Worm (Caenorhabditis elegans) whole organism, L4 larva: ENCODE data around the gene Y17G9B.11.
A peak's percentile ranks its signal among the peaks of the same experiment; 100 is the strongest.

ENCODE experiments used
- F10B5.3 ChIP-seq: sonication (generic microtip); optimal IDR thresholded peaks from 2 replicates; lab custom pipeline; 2016; ENCODE audit warnings: mild to moderate bottlenecking, missing genetic modification characterization, missing compliant biosample characterization
- F44E2.7 ChIP-seq: fragments of 200-800 bp; sonication (Bioruptor generic); IDR thresholded peaks from 2 replicates; pipeline ENCODE4 v2.1.2; 2022; ENCODE audit warnings: missing genetic modification characterization, missing compliant biosample characterization
- Y5F2A.4 ChIP-seq: fragments of 200-800 bp; sonication (Bioruptor generic); optimal IDR thresholded peaks from 2 replicates; lab custom pipeline; 2018; ENCODE audit warnings: mild to moderate bottlenecking, missing genetic modification characterization, missing compliant biosample characterization
- ZK546.5 ChIP-seq, 2 experiments: sonication (generic microtip); optimal IDR thresholded peaks; 2 replicates each; lab custom pipeline; 2017; ENCODE audit warnings: missing biosample characterization in 2 of 2, missing genetic modification characterization in 2 of 2
- aly-2 ChIP-seq: sonication (generic microtip); optimal IDR thresholded peaks from 2 replicates; lab custom pipeline; 2018; ENCODE audit warnings: missing biosample characterization, missing genetic modification characterization
- attf-4 ChIP-seq: sonication (generic microtip); optimal IDR thresholded peaks from 3 replicates; lab custom pipeline; 2017; ENCODE audit warnings: missing biosample characterization, missing genetic modification characterization
- ceh-20 ChIP-seq: fragments of 200-800 bp; sonication (Bioruptor generic); IDR thresholded peaks from 2 replicates; pipeline ENCODE4 v1.3.6; 2022; ENCODE audit warnings: missing genetic modification reagents, missing genetic modification characterization, missing compliant biosample characterization
- ceh-28 ChIP-seq: fragments of 150-350 bp; optimal IDR thresholded peaks from 2 replicates; lab custom pipeline; 2014; ENCODE audit warnings: missing biosample characterization, missing genetic modification reagents, missing genetic modification characterization
- ceh-44 ChIP-seq: fragments of 200-800 bp; sonication (Bioruptor generic); IDR thresholded peaks from 2 replicates; pipeline ENCODE4 v1.3.6; 2022; ENCODE audit warnings: missing genetic modification reagents, missing genetic modification characterization, missing compliant biosample characterization
- ceh-82 ChIP-seq: sonication (generic microtip); optimal IDR thresholded peaks from 2 replicates; lab custom pipeline; 2017; ENCODE audit warnings: missing biosample characterization, missing genetic modification characterization
- ces-1 ChIP-seq: fragments of 150-350 bp; sonication (generic microtip); optimal IDR thresholded peaks from 4 replicates; lab custom pipeline; 2014; ENCODE audit warnings: missing biosample characterization, missing genetic modification reagents, missing genetic modification characterization
- dmd-6 ChIP-seq: fragments of 200-800 bp; sonication (Bioruptor generic); IDR thresholded peaks from 2 replicates; pipeline ENCODE4 v1.3.6; 2022; ENCODE audit warnings: missing genetic modification reagents, missing genetic modification characterization, missing compliant biosample characterization
- dmd-8 ChIP-seq: fragments of 200-800 bp; sonication (Bioruptor generic); IDR thresholded peaks from 2 replicates; pipeline ENCODE4 v1.3.6; 2022; ENCODE audit warnings: missing genetic modification characterization, missing compliant biosample characterization
- dpl-1 ChIP-seq: fragments of 150-350 bp; optimal IDR thresholded peaks from 2 replicates; lab custom pipeline; 2014; ENCODE audit warnings: missing biosample characterization, missing genetic modification reagents, missing genetic modification characterization
- duxl-1 ChIP-seq: sonication (generic microtip); optimal IDR thresholded peaks from 2 replicates; lab custom pipeline; 2016; ENCODE audit warnings: mild to moderate bottlenecking, missing genetic modification characterization, moderate library complexity, missing compliant biosample characterization; ENCODE audit not compliant: poor library complexity
- dve-1 ChIP-seq: sonication (generic microtip); optimal IDR thresholded peaks from 2 replicates; lab custom pipeline; 2017; ENCODE audit warnings: antibody characterized with exemption, mild to moderate bottlenecking, missing genetic modification characterization, missing compliant biosample characterization; ENCODE audit not compliant: insufficient read depth
- egl-27 ChIP-seq: sonication (generic microtip); optimal IDR thresholded peaks from 3 replicates; lab custom pipeline; 2017; ENCODE audit warnings: missing biosample characterization, missing genetic modification reagents, missing genetic modification characterization
- egl-43 ChIP-seq: fragments of 200-800 bp; sonication (Bioruptor generic); IDR thresholded peaks from 2 replicates; pipeline ENCODE4 v1.3.6; 2022; ENCODE audit warnings: missing genetic modification reagents, missing genetic modification characterization, missing compliant biosample characterization
- fkh-10 ChIP-seq: fragments of 150-350 bp; optimal IDR thresholded peaks from 2 replicates; lab custom pipeline; 2014; ENCODE audit warnings: missing biosample characterization, missing genetic modification reagents, missing genetic modification characterization
- fos-1 ChIP-seq: fragments of 150-350 bp; optimal IDR thresholded peaks from 2 replicates; lab custom pipeline; 2014; ENCODE audit warnings: missing biosample characterization, missing genetic modification characterization
- gei-8 ChIP-seq: fragments of 200-800 bp; sonication (Bioruptor generic); optimal IDR thresholded peaks from 2 replicates; lab custom pipeline; 2018; ENCODE audit warnings: mild to moderate bottlenecking, missing genetic modification characterization, missing compliant biosample characterization
- hlh-11 ChIP-seq: fragments of 200-800 bp; sonication (Bioruptor generic); optimal IDR thresholded peaks from 2 replicates; lab custom pipeline; 2018; ENCODE audit warnings: mild to moderate bottlenecking, missing genetic modification characterization, missing compliant biosample characterization
- hlh-30 ChIP-seq: sonication (generic microtip); optimal IDR thresholded peaks from 2 replicates; lab custom pipeline; 2017; ENCODE audit warnings: antibody characterized with exemption, mild to moderate bottlenecking, missing genetic modification characterization, missing compliant biosample characterization; ENCODE audit not compliant: insufficient read depth
- jun-1 ChIP-seq: fragments of 150-350 bp; optimal IDR thresholded peaks from 2 replicates; lab custom pipeline; 2014; ENCODE audit warnings: missing biosample characterization, missing genetic modification reagents, missing genetic modification characterization
- lin-13 ChIP-seq: fragments of 150-350 bp; optimal IDR thresholded peaks from 2 replicates; lab custom pipeline; 2014; ENCODE audit warnings: missing biosample characterization, missing genetic modification reagents, missing genetic modification characterization
- lin-15B ChIP-seq: fragments of 150-350 bp; sonication (generic microtip); optimal IDR thresholded peaks from 3 replicates; lab custom pipeline; 2014; ENCODE audit warnings: missing biosample characterization, missing genetic modification characterization
- lin-38 ChIP-seq: fragments of 200-800 bp; sonication (Bioruptor generic); IDR thresholded peaks from 2 replicates; pipeline ENCODE4 v1.3.6; 2022; ENCODE audit warnings: missing genetic modification reagents, missing genetic modification characterization, missing compliant biosample characterization
- mes-2 ChIP-seq: sonication (generic microtip); optimal IDR thresholded peaks from 2 replicates; lab custom pipeline; 2016; ENCODE audit warnings: missing genotype, mild to moderate bottlenecking, missing genetic modification characterization, missing compliant biosample characterization; ENCODE audit not compliant: poor library complexity, severe bottlenecking
- nhr-10 ChIP-seq: fragments of 150-350 bp; optimal IDR thresholded peaks from 2 replicates; lab custom pipeline; 2014; ENCODE audit warnings: missing biosample characterization, missing genetic modification characterization
- nhr-102 ChIP-seq: sonication (generic microtip); optimal IDR thresholded peaks from 2 replicates; lab custom pipeline; 2016; ENCODE audit warnings: mild to moderate bottlenecking, missing genetic modification characterization, moderate library complexity, missing compliant biosample characterization
- nhr-111 ChIP-seq: fragments of 200-800 bp; sonication (Bioruptor generic); optimal IDR thresholded peaks from 2 replicates; lab custom pipeline; 2018; ENCODE audit warnings: mild to moderate bottlenecking, missing genetic modification characterization, missing compliant biosample characterization
- nhr-237 ChIP-seq: sonication (generic microtip); optimal IDR thresholded peaks from 2 replicates; lab custom pipeline; 2017; ENCODE audit warnings: missing biosample characterization, missing genetic modification characterization
- nhr-42 ChIP-seq: fragments of 200-800 bp; sonication (Bioruptor generic); IDR thresholded peaks from 2 replicates; pipeline ENCODE4 v1.3.6; 2022; ENCODE audit warnings: missing genetic modification characterization, missing compliant biosample characterization
- nhr-48 ChIP-seq: sonication (generic microtip); optimal IDR thresholded peaks from 2 replicates; lab custom pipeline; 2016; ENCODE audit warnings: mild to moderate bottlenecking, missing genetic modification characterization, missing compliant biosample characterization
- php-3 ChIP-seq: fragments of 200-800 bp; sonication (Bioruptor generic); IDR thresholded peaks from 2 replicates; pipeline ENCODE4 v1.3.6; 2022; ENCODE audit warnings: missing genetic modification reagents, missing genetic modification characterization, missing compliant biosample characterization
- set-16 ChIP-seq: fragments of 200-800 bp; sonication (Bioruptor generic); IDR thresholded peaks from 2 replicates; pipeline ENCODE4 v1.3.6; 2022; ENCODE audit warnings: missing genetic modification reagents, missing genetic modification characterization, missing compliant biosample characterization
- snpc-1.2 ChIP-seq: fragments of 200-800 bp; sonication (Bioruptor generic); IDR thresholded peaks from 2 replicates; pipeline ENCODE4 v1.3.6; 2022; ENCODE audit warnings: missing genetic modification reagents, missing genetic modification characterization, missing compliant biosample characterization
- snpc-4 ChIP-seq: fragments of 150-350 bp; optimal IDR thresholded peaks from 2 replicates; lab custom pipeline; 2014; ENCODE audit warnings: missing biosample characterization, missing genetic modification characterization
- spr-1 ChIP-seq: sonication (generic microtip); optimal IDR thresholded peaks from 2 replicates; lab custom pipeline; 2016; ENCODE audit warnings: mild to moderate bottlenecking, missing genetic modification characterization, missing compliant biosample characterization
- unc-39 ChIP-seq: sonication (generic microtip); optimal IDR thresholded peaks from 2 replicates; lab custom pipeline; 2017; ENCODE audit warnings: missing biosample characterization, missing genetic modification characterization
- unc-62 ChIP-seq, 3 experiments: fragments of 150-350 bp in 1 of 3; sonication (generic microtip); optimal IDR thresholded peaks in 2 of 3; peaks in 1 of 3; 1 replicate in 1 of 3; 2 replicates in 2 of 3; lab custom pipeline; 2014 to 2017; ENCODE audit warnings: missing biosample characterization in 3 of 3, missing genetic modification characterization in 3 of 3, missing genetic modification reagents in 3 of 3, missing genotype in 1 of 3
- vab-7 ChIP-seq: fragments of 200-800 bp; sonication (Bioruptor generic); IDR thresholded peaks from 2 replicates; pipeline ENCODE4 v1.3.6; 2022; ENCODE audit warnings: missing genetic modification reagents, missing genetic modification characterization, missing compliant biosample characterization
- zfp-3 ChIP-seq: fragments of 200-800 bp; sonication (Bioruptor generic); conservative IDR thresholded peaks from 2 replicates; pipeline ENCODE4 v1.3.6; 2022; ENCODE audit warnings: missing genetic modification reagents, missing genetic modification characterization, missing compliant biosample characterization
- zip-2 ChIP-seq: fragments of 150-350 bp; optimal IDR thresholded peaks from 2 replicates; lab custom pipeline; 2014; ENCODE audit warnings: missing biosample characterization, missing genetic modification characterization
- ztf-11 ChIP-seq: fragments of 150-350 bp; optimal IDR thresholded peaks from 2 replicates; lab custom pipeline; 2014; ENCODE audit warnings: missing biosample characterization, missing genetic modification characterization

Y17G9B.11 gene

DNA sequence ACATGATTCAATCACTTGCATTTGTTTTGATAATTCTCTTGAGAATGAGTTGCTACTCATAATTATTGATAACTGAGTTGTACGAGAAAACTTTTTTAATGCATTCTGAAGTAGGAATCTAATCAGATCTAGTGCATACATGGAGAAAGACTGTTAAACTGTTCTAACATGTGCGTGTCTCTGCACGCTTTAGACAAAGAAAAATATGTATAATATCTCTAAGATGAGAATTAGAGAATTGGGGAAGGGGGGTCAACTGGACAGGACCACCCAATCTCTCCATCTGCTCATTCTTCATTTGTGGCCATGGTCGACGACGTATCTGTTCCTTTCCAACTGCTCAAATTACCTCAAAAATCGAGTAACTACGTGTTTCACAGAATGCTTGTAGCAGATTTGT, 19.1 kb upstream of the Y17G9B.11 start, which contains the start of gene fbxb-78:
Gene fbxb-78 (plus strand): TSS at position 301 of the 400 bp plus-strand sequence.
- TF ChIP-seq nhr-42 (GFP tag; lab: Robert Waterston, UW): no peak
- TF ChIP-seq aly-2 (tag; lab: Kevin White, UChicago): no peak
- TF ChIP-seq ceh-28 (tag; lab: Kevin White, UChicago): no peak
- no peak for TF ChIP-seq nhr-111
- no peak for TF ChIP-seq jun-1 (tag; lab: Kevin White, UChicago)
- no peak for TF ChIP-seq lin-13 (GFP tag; lab: Kevin White, UChicago)
- TF ChIP-seq Y5F2A.4 (GFP tag; lab: Kevin White, UChicago): no peak
- no peak for TF ChIP-seq duxl-1 (tag; lab: Kevin White, UChicago)
- TF ChIP-seq hlh-30 (tag; lab: Kevin White, UChicago): no peak
- no peak for TF ChIP-seq F10B5.3 (tag; lab: Kevin White, UChicago)
- no peak for TF ChIP-seq dmd-6 (GFP tag; lab: Robert Waterston, UW)
- TF ChIP-seq attf-4 (tag; lab: Kevin White, UChicago): no peak

DNA sequence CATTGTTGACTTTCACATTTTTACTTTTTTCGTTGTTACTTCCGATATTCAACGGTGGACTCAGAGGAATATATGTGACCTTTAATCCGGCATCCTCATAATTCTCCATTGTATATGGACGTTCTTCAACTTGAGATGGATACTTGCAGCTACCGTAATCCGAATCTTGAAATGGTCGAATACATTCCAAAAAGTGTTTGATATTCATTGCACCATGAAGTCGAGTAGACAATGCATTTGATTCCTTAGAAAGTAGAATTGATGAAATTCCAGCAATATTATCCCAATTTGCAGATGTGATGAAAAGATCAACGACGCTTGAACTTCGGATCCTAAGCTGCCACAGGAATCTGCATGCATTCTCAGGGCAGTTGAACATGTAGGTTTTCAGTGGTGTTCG, 13.9 kb upstream of the Y17G9B.11 start:
- TF ChIP-seq set-16 (GFP tag; lab: Robert Waterston, UW): no peak
- no peak for TF ChIP-seq spr-1 (tag; lab: Kevin White, UChicago)
- TF ChIP-seq lin-38: no peak
- no peak for TF ChIP-seq ZK546.5 (tag; optimal IDR thresholded peaks at IDR 0.05; lab: Kevin White, UChicago)
- TF ChIP-seq snpc-1.2 (GFP tag; lab: Robert Waterston, UW): no peak
- TF ChIP-seq mes-2 (tag; lab: Kevin White, UChicago): no peak
- TF ChIP-seq, all 104 proteins: peak for 0

DNA sequence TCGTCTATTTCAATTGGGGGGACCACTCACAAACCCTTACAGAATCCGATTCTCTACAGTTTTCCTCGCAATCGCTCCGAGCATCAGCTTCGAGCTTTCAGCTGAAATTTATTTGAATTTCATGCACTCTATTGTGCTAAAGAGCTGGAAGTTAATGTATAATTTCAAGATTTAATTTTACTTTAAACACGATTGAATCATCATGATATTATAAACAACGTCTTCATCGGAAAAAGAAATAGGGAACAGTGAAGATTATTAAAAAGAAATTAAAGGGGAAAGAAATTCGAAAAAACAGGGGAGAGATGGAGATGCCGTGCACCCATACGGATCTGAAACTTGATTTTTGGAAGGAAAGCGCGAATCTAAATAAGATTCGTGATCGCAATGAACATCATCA, 12.2 kb upstream of the Y17G9B.11 start, which contains the start of gene hoe-1:
Gene hoe-1 (minus strand): TSS at position 101 of the 400 bp plus-strand sequence.
- TF ChIP-seq egl-43 (0 out of 2 replicates have a peak, but pooled peaks have one; percentile 24), php-3 (no peak), lin-38 (peak; percentile 43; the same call in 1 of the 2 replicates)

DNA sequence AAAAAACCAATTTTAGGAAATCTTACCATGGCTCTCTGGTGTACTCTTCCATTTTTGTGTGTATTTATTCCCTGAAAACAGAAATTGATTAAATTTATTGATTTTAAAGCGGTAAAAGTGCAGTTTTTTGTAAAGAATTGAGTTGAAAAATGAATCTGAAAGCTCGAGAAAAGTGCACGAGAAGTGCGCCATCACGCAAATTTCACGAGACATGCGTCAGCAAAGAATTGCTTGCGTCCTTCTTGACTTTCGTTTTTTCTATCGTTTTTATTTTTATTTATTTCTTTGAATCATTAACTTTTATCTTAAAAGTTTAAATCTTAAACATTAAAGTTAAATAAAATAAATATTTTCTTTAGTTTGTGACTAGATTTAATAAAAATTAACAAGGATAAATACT, 11.0 kb upstream of the Y17G9B.11 start, which contains the start of gene timm-17B.1:
Gene timm-17B.1 (minus strand): TSS at position 71 of the 400 bp plus-strand sequence.
- no peak for TF ChIP-seq nhr-10
- TF ChIP-seq unc-39 (tag; lab: Kevin White, UChicago): no peak
- no peak for TF ChIP-seq egl-27 (tag; lab: Kevin White, UChicago)
- TF ChIP-seq jun-1 (tag; lab: Kevin White, UChicago): no peak
- no peak for TF ChIP-seq nhr-48 (tag; lab: Kevin White, UChicago)
- TF ChIP-seq vab-7 (GFP tag; lab: Robert Waterston, UW): no peak
- TF ChIP-seq snpc-1.2 (GFP tag; lab: Robert Waterston, UW): peak; percentile 64; the same call in 1 of the 2 replicates
- peak; percentile 78 for TF ChIP-seq dpl-1 (GFP tag; lab: Kevin White, UChicago)
- no peak for TF ChIP-seq ztf-11 (tag; lab: Kevin White, UChicago)
- peak; percentile 57 for TF ChIP-seq spr-1 (tag; lab: Kevin White, UChicago)
- no peak for TF ChIP-seq unc-62 (GFP tag; optimal IDR thresholded peaks at IDR 0.05 in 1 of 2; lab: Kevin White, UChicago)
- no peak for TF ChIP-seq unc-62 (tag; optimal IDR thresholded peaks at IDR 0.05; lab: Kevin White, UChicago)
- no peak for TF ChIP-seq gei-8 (GFP tag; lab: Kevin White, UChicago)
- no peak for TF ChIP-seq ceh-20 (GFP tag; lab: Robert Waterston, UW)
- peak; percentile 89 for TF ChIP-seq lin-38
- TF ChIP-seq fkh-10 (GFP tag; lab: Kevin White, UChicago): no peak
- no peak for TF ChIP-seq fos-1 (tag; lab: Kevin White, UChicago)
- TF ChIP-seq nhr-102 (tag; lab: Kevin White, UChicago): peak; percentile 57
- no peak for TF ChIP-seq dmd-8
- no peak for TF ChIP-seq lin-13 (GFP tag; lab: Kevin White, UChicago)
- TF ChIP-seq dmd-6 (GFP tag; lab: Robert Waterston, UW): 0 out of 2 replicates have a peak, but pooled peaks have one; percentile 21
- no peak for TF ChIP-seq snpc-4 (tag; lab: Kevin White, UChicago)
- no peak for TF ChIP-seq zfp-3 (GFP tag; lab: Robert Waterston, UW)
- TF ChIP-seq zip-2: no peak
- TF ChIP-seq ces-1 (GFP tag; lab: Kevin White, UChicago): no peak
- TF ChIP-seq hlh-11 (tag; lab: Kevin White, UChicago): peak; percentile 57
- peak; percentile 79 for TF ChIP-seq dve-1 (tag; lab: Kevin White, UChicago)
- no peak for TF ChIP-seq nhr-237
- no peak for TF ChIP-seq ceh-44 (GFP tag; lab: Robert Waterston, UW)
- no peak for TF ChIP-seq lin-15B
- TF ChIP-seq ceh-82: no peak
- no peak for TF ChIP-seq F44E2.7 (GFP tag; lab: Robert Waterston, UW)
